Worm (Caenorhabditis elegans) whole organism, L3 larva: ENCODE data around the gene C04G2.5.

Experiments
- R02D3.7 ChIP-seq: fragments of 150-350 bp; optimal IDR thresholded peaks from 2 replicates; lab custom pipeline; 2014; ENCODE audit warnings: missing biosample characterization, missing genetic modification characterization
- ceh-82 ChIP-seq: fragments of 150-350 bp; optimal IDR thresholded peaks from 2 replicates; lab custom pipeline; 2014; ENCODE audit warnings: missing biosample characterization, missing genetic modification characterization
- jun-1 ChIP-seq: fragments of 150-350 bp; optimal IDR thresholded peaks from 2 replicates; lab custom pipeline; 2014; ENCODE audit warnings: missing biosample characterization, missing genetic modification reagents, missing genetic modification characterization
- lin-39 ChIP-seq: fragments of 150-350 bp; optimal IDR thresholded peaks from 2 replicates; lab custom pipeline; 2018; ENCODE audit warnings: missing biosample characterization, missing genetic modification reagents, missing genetic modification characterization
- mdl-1 ChIP-seq: fragments of 150-350 bp; optimal IDR thresholded peaks from 2 replicates; lab custom pipeline; 2014; ENCODE audit warnings: missing biosample characterization, missing genetic modification characterization
- nhr-11 ChIP-seq: fragments of 150-350 bp; optimal IDR thresholded peaks from 2 replicates; lab custom pipeline; 2014; ENCODE audit warnings: missing biosample characterization, missing genetic modification characterization
- nhr-25 ChIP-seq: sonication (generic microtip); optimal IDR thresholded peaks from 2 replicates; lab custom pipeline; 2017; ENCODE audit warnings: missing biosample characterization, missing genetic modification characterization
- nhr-77 ChIP-seq: fragments of 150-350 bp; optimal IDR thresholded peaks from 2 replicates; lab custom pipeline; 2014; ENCODE audit warnings: missing biosample characterization, missing genetic modification characterization
- pha-4 ChIP-seq: fragments of 150-350 bp; optimal IDR thresholded peaks from 2 replicates; lab custom pipeline; 2014; ENCODE audit warnings: missing biosample characterization, missing genetic modification reagents, missing genetic modification characterization
- skn-1 ChIP-seq: fragments of 150-350 bp; optimal IDR thresholded peaks from 2 replicates; lab custom pipeline; 2014; ENCODE audit warnings: missing biosample characterization, missing genetic modification characterization
- snpc-4 ChIP-seq: fragments of 150-350 bp; optimal IDR thresholded peaks from 2 replicates; lab custom pipeline; 2014; ENCODE audit warnings: missing biosample characterization, missing genetic modification characterization
- unc-39 ChIP-seq: sonication (generic microtip); optimal IDR thresholded peaks from 4 replicates; lab custom pipeline; 2017; ENCODE audit warnings: missing biosample characterization, missing genetic modification characterization
- ztf-11 ChIP-seq: fragments of 150-350 bp; optimal IDR thresholded peaks from 2 replicates; lab custom pipeline; 2014; ENCODE audit warnings: missing biosample characterization, missing genetic modification characterization

- no peak for TF ChIP-seq jun-1 (tag; lab: Kevin White, UChicago)
- TF ChIP-seq ceh-82 (tag; lab: Kevin White, UChicago): no peak
- no peak for TF ChIP-seq unc-39 (tag; lab: Kevin White, UChicago)
- no peak for TF ChIP-seq nhr-77 (tag; lab: Kevin White, UChicago)
- TF ChIP-seq lin-39 (tag; lab: Kevin White, UChicago): no peak
- TF ChIP-seq mdl-1: no peak
- no peak for TF ChIP-seq nhr-25 (tag; lab: Kevin White, UChicago)
- no peak for TF ChIP-seq ztf-11 (tag; lab: Kevin White, UChicago)
- TF ChIP-seq nhr-11 (tag; lab: Kevin White, UChicago): no peak
- TF ChIP-seq snpc-4 (tag; lab: Kevin White, UChicago): no peak
- no peak for TF ChIP-seq R02D3.7 (tag; lab: Kevin White, UChicago)
- peak; percentile 28 for TF ChIP-seq pha-4 (tag; lab: Kevin White, UChicago)
- no peak for TF ChIP-seq skn-1 (tag; lab: Kevin White, UChicago)
Measured at ce11 chrIV:10060795-10061194, 34.3 kb downstream of the C04G2.5 start.
